Fruit fly (Drosophila melanogaster): ENCODE measurements around the gene CG13031.
A peak's percentile ranks its signal among the peaks of the same experiment; 100 is the strongest.

dm6 chr3L:16711430-16712228, 13.0 kb upstream of the CG13031 start, which contains the start of the genes CG43954, Lasp and Dab:
- no peak for TF ChIP-seq CG34367 (tag; optimal IDR thresholded peaks at IDR 0.05)
- TF ChIP-seq CG12605 (GFP tag; IDR thresholded peaks at IDR 0.05) = peak; percentile 54; the same call in 1 of the 2 replicates
- no peak for TF ChIP-seq fd96Ca (GFP tag; IDR thresholded peaks at IDR 0.05)

All from whole organism, pupa.